Worm (Caenorhabditis elegans) whole organism, young adult: Measurements from ENCODE around the gene R05G6.4.
A peak's percentile ranks its signal among the peaks of the same experiment; 100 is the strongest.

Experiments used
- B0336.3 ChIP-seq: fragments of 200-800 bp; sonication (Bioruptor generic); IDR thresholded peaks from 2 replicates; pipeline ENCODE4 v1.3.6; 2022; ENCODE audit warnings: missing genetic modification characterization, missing compliant biosample characterization
- C17E4.6 ChIP-seq: fragments of 200-800 bp; sonication (Bioruptor generic); IDR thresholded peaks from 2 replicates; pipeline ENCODE4 v1.3.6; 2022; ENCODE audit warnings: missing genetic modification reagents, missing genetic modification characterization, missing compliant biosample characterization
- D2030.7 ChIP-seq: fragments of 200-800 bp; sonication (Bioruptor generic); IDR thresholded peaks from 2 replicates; pipeline ENCODE4 v1.3.6; 2022; ENCODE audit warnings: missing genetic modification reagents, missing genetic modification characterization, missing compliant biosample characterization
- F10E7.11 ChIP-seq: sonication (generic microtip); optimal IDR thresholded peaks from 2 replicates; lab custom pipeline; 2017; ENCODE audit warnings: mild to moderate bottlenecking, missing genetic modification characterization, moderate library complexity, missing compliant biosample characterization
- F22D6.2 ChIP-seq: sonication (generic microtip); optimal IDR thresholded peaks from 2 replicates; lab custom pipeline; 2016; ENCODE audit warnings: mild to moderate bottlenecking, missing genetic modification characterization, missing compliant biosample characterization
- F33H1.4 ChIP-seq: fragments of 200-800 bp; sonication (Bioruptor generic); IDR thresholded peaks from 2 replicates; pipeline ENCODE4 v1.3.6; 2022; ENCODE audit warnings: missing genetic modification reagents, missing genetic modification characterization, missing compliant biosample characterization
- F37B4.10 ChIP-seq: fragments of 200-800 bp; sonication (Bioruptor generic); IDR thresholded peaks from 2 replicates; pipeline ENCODE4 v1.3.6; 2022; ENCODE audit warnings: missing genetic modification characterization, missing compliant biosample characterization
- F39B2.1 ChIP-seq: fragments of 200-800 bp; sonication (Bioruptor generic); IDR thresholded peaks from 2 replicates; pipeline ENCODE4 v1.3.6; 2022; ENCODE audit warnings: missing genetic modification reagents, missing genetic modification characterization, missing compliant biosample characterization
- F49E8.2 ChIP-seq: sonication (generic microtip); optimal IDR thresholded peaks from 3 replicates; lab custom pipeline; 2017; ENCODE audit warnings: missing genetic modification characterization, mild to moderate bottlenecking, missing compliant biosample characterization, antibody characterized with exemption, moderate library complexity; ENCODE audit not compliant: insufficient read depth
- Y79H2A.3 ChIP-seq: fragments of 200-800 bp; sonication (Bioruptor generic); conservative IDR thresholded peaks from 2 replicates; pipeline ENCODE4 v1.3.6; 2022; ENCODE audit warnings: missing genetic modification reagents, missing genetic modification characterization, missing compliant biosample characterization
- Y95B8A.8 ChIP-seq: fragments of 200-800 bp; sonication (Bioruptor generic); IDR thresholded peaks from 2 replicates; pipeline ENCODE4 v1.3.6; 2022; ENCODE audit warnings: missing genetic modification reagents, missing genetic modification characterization, missing compliant biosample characterization
- ZK185.1 ChIP-seq: sonication (generic microtip); optimal IDR thresholded peaks from 2 replicates; lab custom pipeline; 2016; ENCODE audit warnings: mild to moderate bottlenecking, missing genetic modification characterization, missing compliant biosample characterization; ENCODE audit not compliant: poor library complexity, severe bottlenecking
- akir-1 ChIP-seq: fragments of 200-800 bp; sonication (Bioruptor generic); optimal IDR thresholded peaks from 2 replicates; lab custom pipeline; 2018; ENCODE audit warnings: mild to moderate bottlenecking, missing genetic modification characterization, moderate library complexity, missing compliant biosample characterization
- ama-1 ChIP-seq, 3 experiments: fragments of 150-350 bp in 1 of 3; sonication (generic microtip) in 2 of 3; optimal IDR thresholded peaks; 2 replicates each; lab custom pipeline; 2014 to 2018; ENCODE audit warnings: missing biosample characterization in 2 of 3, missing genetic modification characterization in 2 of 3, missing genetic modification reagents in 2 of 3
- aptf-3 ChIP-seq: fragments of 200-800 bp; sonication (Bioruptor generic); IDR thresholded peaks from 2 replicates; pipeline ENCODE4 v1.3.6; 2022; ENCODE audit warnings: missing genetic modification characterization, missing compliant biosample characterization
- attf-6 ChIP-seq: fragments of 200-800 bp; sonication (Bioruptor generic); IDR thresholded peaks from 2 replicates; pipeline ENCODE4 v1.3.6; 2022; ENCODE audit warnings: missing genetic modification reagents, missing genetic modification characterization, missing compliant biosample characterization
- bed-2 ChIP-seq: fragments of 200-800 bp; sonication (Bioruptor generic); IDR thresholded peaks from 2 replicates; pipeline ENCODE4 v1.3.6; 2022; ENCODE audit warnings: missing genetic modification reagents, missing genetic modification characterization, missing compliant biosample characterization
- cebp-1 ChIP-seq, 2 experiments: fragments of 200-800 bp in 1 of 2; sonication (Bioruptor generic) in 1 of 2; sonication (generic microtip) in 1 of 2; IDR thresholded peaks in 1 of 2; optimal IDR thresholded peaks in 1 of 2; 2 replicates each; pipeline versions ENCODE4 v1.3.6 to Lab custom; 2017 to 2022; ENCODE audit warnings: missing compliant biosample characterization in 2 of 2, missing genetic modification characterization in 2 of 2, mild to moderate bottlenecking in 1 of 2, missing genetic modification reagents in 1 of 2, moderate library complexity in 1 of 2
- ceh-100 ChIP-seq: fragments of 200-800 bp; sonication (Bioruptor generic); IDR thresholded peaks from 2 replicates; pipeline ENCODE4 v1.3.6; 2022; ENCODE audit warnings: missing genetic modification reagents, missing genetic modification characterization, missing compliant biosample characterization
- ceh-91 ChIP-seq: fragments of 200-800 bp; sonication (Bioruptor generic); IDR thresholded peaks from 2 replicates; pipeline ENCODE4 v1.3.6; 2022; ENCODE audit warnings: missing genetic modification reagents, missing genetic modification characterization, missing compliant biosample characterization
- egl-44 ChIP-seq: fragments of 200-800 bp; sonication (Bioruptor generic); IDR thresholded peaks from 2 replicates; pipeline ENCODE4 v1.3.6; 2022; ENCODE audit warnings: missing genetic modification reagents, missing genetic modification characterization, missing compliant biosample characterization
- egrh-3 ChIP-seq: fragments of 200-800 bp; sonication (Bioruptor generic); IDR thresholded peaks from 2 replicates; pipeline ENCODE4 v1.3.6; 2022; ENCODE audit warnings: missing genetic modification reagents, missing genetic modification characterization, missing compliant biosample characterization
- ekl-4 ChIP-seq: fragments of 200-800 bp; sonication (Bioruptor generic); IDR thresholded peaks from 2 replicates; pipeline ENCODE4 v1.3.6; 2022; ENCODE audit warnings: missing genetic modification reagents, missing genetic modification characterization, missing compliant biosample characterization
- fkh-3 ChIP-seq: sonication (generic microtip); optimal IDR thresholded peaks from 2 replicates; lab custom pipeline; 2016; ENCODE audit warnings: mild to moderate bottlenecking, missing genetic modification characterization, missing compliant biosample characterization
- hrde-1 ChIP-seq: sonication (generic microtip); optimal IDR thresholded peaks from 2 replicates; lab custom pipeline; 2016; ENCODE audit warnings: missing genetic modification characterization, mild to moderate bottlenecking, missing compliant biosample characterization, moderate library complexity, missing genotype, missing genetic modification reagents, borderline replicate concordance
- lin-26 ChIP-seq: fragments of 200-800 bp; sonication (Bioruptor generic); IDR thresholded peaks from 2 replicates; pipeline ENCODE4 v1.3.6; 2022; ENCODE audit warnings: missing genetic modification reagents, missing genetic modification characterization, missing compliant biosample characterization
- lsl-1 ChIP-seq: fragments of 200-800 bp; sonication (Bioruptor generic); optimal IDR thresholded peaks from 2 replicates; lab custom pipeline; 2018; ENCODE audit warnings: mild to moderate bottlenecking, missing genetic modification characterization, moderate library complexity, missing compliant biosample characterization
- lsy-27 ChIP-seq: sonication (generic microtip); optimal IDR thresholded peaks from 2 replicates; lab custom pipeline; 2017; ENCODE audit warnings: missing genetic modification characterization, mild to moderate bottlenecking, missing compliant biosample characterization, antibody characterized with exemption, missing genotype, borderline replicate concordance; ENCODE audit not compliant: insufficient read depth
- madf-10 ChIP-seq: sonication (generic microtip); optimal IDR thresholded peaks from 2 replicates; lab custom pipeline; 2016; ENCODE audit warnings: mild to moderate bottlenecking, missing genetic modification characterization, missing compliant biosample characterization
- madf-6 ChIP-seq: fragments of 200-800 bp; sonication (Bioruptor generic); IDR thresholded peaks from 2 replicates; pipeline ENCODE4 v1.3.6; 2022; ENCODE audit warnings: missing genetic modification reagents, missing genetic modification characterization, missing compliant biosample characterization
- madf-8 ChIP-seq: fragments of 200-800 bp; sonication (Bioruptor generic); conservative IDR thresholded peaks from 2 replicates; pipeline ENCODE4 v1.3.6; 2022; ENCODE audit warnings: missing genetic modification reagents, missing genetic modification characterization, missing compliant biosample characterization
- mcd-1 ChIP-seq: fragments of 200-800 bp; sonication (Bioruptor generic); IDR thresholded peaks from 2 replicates; pipeline ENCODE4 v1.3.6; 2022; ENCODE audit warnings: missing genetic modification reagents, missing genetic modification characterization, missing compliant biosample characterization
- nfyb-1 ChIP-seq: fragments of 200-800 bp; sonication (Bioruptor generic); IDR thresholded peaks from 2 replicates; pipeline ENCODE4 v1.3.6; 2022; ENCODE audit warnings: missing genetic modification reagents, missing genetic modification characterization, missing compliant biosample characterization
- nhr-80 ChIP-seq: sonication (generic microtip); optimal IDR thresholded peaks from 2 replicates; lab custom pipeline; 2016; ENCODE audit warnings: missing genetic modification characterization, missing compliant biosample characterization
- nhr-90 ChIP-seq: sonication (generic microtip); optimal IDR thresholded peaks from 2 replicates; lab custom pipeline; 2016; ENCODE audit warnings: missing genotype, mild to moderate bottlenecking, missing genetic modification characterization, missing compliant biosample characterization
- pbrm-1 ChIP-seq: fragments of 200-800 bp; sonication (Bioruptor generic); IDR thresholded peaks from 2 replicates; pipeline ENCODE4 v1.3.6; 2022; ENCODE audit warnings: missing genetic modification reagents, missing genetic modification characterization, missing compliant biosample characterization
- rcor-1 ChIP-seq: fragments of 200-800 bp; sonication (Bioruptor generic); IDR thresholded peaks from 2 replicates; pipeline ENCODE4 v1.3.6; 2022; ENCODE audit warnings: missing genetic modification reagents, missing genetic modification characterization, missing compliant biosample characterization
- snpc-4 ChIP-seq, 5 experiments: fragments of 150-350 bp in 1 of 5; sonication (generic microtip) in 4 of 5; optimal IDR thresholded peaks; 2 replicates each; lab custom pipeline; 2014 to 2018; ENCODE audit warnings: missing genetic modification characterization in 5 of 5, missing biosample characterization in 3 of 5, antibody characterized with exemption in 2 of 5, mild to moderate bottlenecking in 2 of 5, missing compliant biosample characterization in 2 of 5, missing genotype in 2 of 5, moderate library complexity in 2 of 5, missing genetic modification reagents in 1 of 5
- tbp1 ChIP-seq: fragments of 200-800 bp; sonication (Bioruptor generic); optimal IDR thresholded peaks from 2 replicates; lab custom pipeline; 2018; ENCODE audit warnings: mild to moderate bottlenecking, missing genetic modification characterization, missing compliant biosample characterization
- tbx-9 ChIP-seq: sonication (generic microtip); optimal IDR thresholded peaks from 2 replicates; lab custom pipeline; 2016; ENCODE audit warnings: borderline replicate concordance, missing genetic modification characterization, inconsistent platforms, missing compliant biosample characterization
- tlf-1 ChIP-seq: fragments of 200-800 bp; sonication (Bioruptor generic); optimal IDR thresholded peaks from 2 replicates; lab custom pipeline; 2018; ENCODE audit warnings: mild to moderate bottlenecking, missing genetic modification characterization, missing compliant biosample characterization
- unc-130 ChIP-seq: sonication (generic microtip); optimal IDR thresholded peaks from 2 replicates; lab custom pipeline; 2016; ENCODE audit warnings: missing genetic modification reagents, missing genetic modification characterization, missing compliant biosample characterization
- ztf-18 ChIP-seq: sonication (generic microtip); optimal IDR thresholded peaks from 2 replicates; lab custom pipeline; 2016; ENCODE audit warnings: missing genotype, mild to moderate bottlenecking, missing genetic modification characterization, missing compliant biosample characterization
- ztf-28 ChIP-seq: fragments of 200-800 bp; sonication (Bioruptor generic); IDR thresholded peaks from 2 replicates; pipeline ENCODE4 v1.3.6; 2022; ENCODE audit warnings: missing genetic modification reagents, missing genetic modification characterization, missing compliant biosample characterization

Gene R05G6.4

DNA sequence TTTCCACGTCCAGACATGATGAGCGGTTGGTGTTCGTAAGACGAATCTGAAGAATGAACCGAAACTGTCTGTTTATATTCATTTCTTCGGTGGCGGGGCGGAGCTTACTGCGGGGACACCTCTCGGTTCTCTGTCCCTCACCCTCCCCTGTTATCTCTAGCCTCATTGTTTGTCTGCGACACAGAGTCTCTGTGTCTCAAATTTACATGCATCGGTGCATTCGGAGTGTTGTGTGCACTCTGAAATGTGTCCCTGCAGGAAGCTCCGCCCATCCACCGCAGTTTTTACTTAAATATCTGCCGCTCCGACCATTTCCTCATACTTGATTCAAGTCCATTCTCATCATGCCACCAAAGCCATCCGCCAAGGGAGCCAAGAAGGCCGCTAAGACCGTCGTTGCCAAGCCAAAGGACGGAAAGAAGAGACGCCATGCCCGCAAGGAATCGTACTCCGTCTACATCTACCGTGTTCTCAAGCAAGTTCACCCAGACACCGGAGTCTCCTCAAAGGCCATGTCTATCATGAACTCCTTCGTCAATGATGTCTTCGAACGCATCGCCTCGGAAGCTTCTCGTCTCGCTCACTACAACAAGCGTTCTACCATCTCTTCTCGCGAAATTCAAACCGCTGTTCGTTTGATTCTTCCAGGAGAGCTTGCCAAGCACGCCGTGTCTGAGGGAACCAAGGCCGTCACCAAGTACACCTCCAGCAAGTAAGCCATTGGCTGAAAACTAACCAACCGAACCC is 26.7 kb upstream of the R05G6.4 start, which contains the start of the genes his-61 and his-62:
TSS of gene his-61 (minus strand) at position 17 of the 747 bp plus-strand sequence.
TSS of gene his-62 (plus strand) at position 345 of the 747 bp plus-strand sequence.
- TF ChIP-seq F49E8.2 (tag; lab: Kevin White, UChicago) (peak; percentile 89), F22D6.2 (tag; lab: Kevin White, UChicago) (no peak), F33H1.4 (peak; percentile 10; the same call in 1 of the 2 replicates), ztf-28 (peak; percentile 76; the same call in 1 of the 2 replicates), egl-44 (GFP tag; lab: Robert Waterston, UW) (0 out of 2 replicates have a peak, but pooled peaks have one; percentile 58), cebp-1 (GFP tag; IDR thresholded peaks at IDR 0.05; lab: Robert Waterston, UW) (no peak), cebp-1 (tag; optimal IDR thresholded peaks at IDR 0.05; lab: Kevin White, UChicago) (peak; percentile 6), F37B4.10 (GFP tag; lab: Robert Waterston, UW) (no peak), fkh-3 (no peak), lin-26 (GFP tag; lab: Robert Waterston, UW) (peak; percentile 92), nhr-80 (tag; lab: Kevin White, UChicago) (peak; percentile 73), hrde-1 (tag; lab: Kevin White, UChicago) (peak; percentile 20), madf-10 (tag; lab: Kevin White, UChicago) (no peak), D2030.7 (GFP tag; lab: Robert Waterston, UW) (peak; percentile 68), Y95B8A.8 (GFP tag; lab: Robert Waterston, UW) (0 out of 2 replicates have a peak, but pooled peaks have one; percentile 70), C17E4.6 (GFP tag; lab: Robert Waterston, UW) (peak; percentile 32; the same call in 1 of the 2 replicates), Y79H2A.3 (GFP tag; lab: Robert Waterston, UW) (peak; percentile 10; the same call in 1 of the 2 replicates), lsl-1 (GFP tag; lab: Kevin White, UChicago) (peak; percentile 43), ZK185.1 (tag; lab: Kevin White, UChicago) (peak; percentile 39), tlf-1 (GFP tag; lab: Kevin White, UChicago) (peak; percentile 23), B0336.3 (GFP tag; lab: Robert Waterston, UW) (peak; percentile 46; the same call in 1 of the 2 replicates), ama-1 (optimal IDR thresholded peaks at IDR 0.05; lab: Kevin White, UChicago) (no peak), ama-1 (GFP tag; optimal IDR thresholded peaks at IDR 0.05; lab: Kevin White, UChicago) (no peak), nhr-90 (tag; lab: Kevin White, UChicago) (peak; percentile 42), pbrm-1 (GFP tag; lab: Robert Waterston, UW) (peak; percentile 63; the same call in 1 of the 2 replicates), madf-8 (GFP tag; lab: Robert Waterston, UW) (0 out of 2 replicates have a peak, but pooled peaks have one; percentile 26), attf-6 (GFP tag; lab: Robert Waterston, UW) (peak; percentile 80; the same call in 1 of the 2 replicates), bed-2 (GFP tag; lab: Robert Waterston, UW) (no peak), rcor-1 (GFP tag; lab: Robert Waterston, UW) (peak; percentile 9; the same call in 1 of the 2 replicates), F39B2.1 (peak; percentile 98), egrh-3 (GFP tag; lab: Robert Waterston, UW) (no peak), ceh-91 (peak; percentile 22), nfyb-1 (GFP tag; lab: Robert Waterston, UW) (0 out of 2 replicates have a peak, but pooled peaks have one; percentile 22), tbx-9 (tag; lab: Kevin White, UChicago) (no peak), snpc-4 (GFP tag; optimal IDR thresholded peaks at IDR 0.05; lab: Kevin White, UChicago) (no peak), snpc-4 (tag; optimal IDR thresholded peaks at IDR 0.05; lab: Kevin White, UChicago) (peak; percentile 4 to 74 (median 61)), unc-130 (GFP tag; lab: Kevin White, UChicago) (no peak), mcd-1 (GFP tag; lab: Robert Waterston, UW) (peak; percentile 51), ekl-4 (GFP tag; lab: Robert Waterston, UW) (peak; percentile 39), F10E7.11 (tag; lab: Kevin White, UChicago) (no peak), madf-6 (GFP tag; lab: Robert Waterston, UW) (0 out of 2 replicates have a peak, but pooled peaks have one; percentile 38), lsy-27 (no peak), akir-1 (GFP tag; lab: Kevin White, UChicago) (no peak), tbp1 (peak; percentile 71), ceh-100 (GFP tag; lab: Robert Waterston, UW) (peak; percentile 53), aptf-3 (GFP tag; lab: Robert Waterston, UW) (peak; percentile 62; the same call in 1 of the 2 replicates), ztf-18 (peak; percentile 29)
